Worm (Caenorhabditis elegans) whole organism, L1 larva: ENCODE results near the gene unc-9.

Source experiments
- C16A3.4 ChIP-seq: fragments of 150-350 bp; optimal IDR thresholded peaks from 2 replicates; lab custom pipeline; 2014; ENCODE audit warnings: missing biosample characterization, missing genetic modification characterization
- F16B12.6 ChIP-seq: fragments of 150-350 bp; optimal IDR thresholded peaks from 2 replicates; lab custom pipeline; 2014; ENCODE audit warnings: missing biosample characterization, missing genetic modification characterization
- Y116A8C.19 ChIP-seq: sonication (generic microtip); optimal IDR thresholded peaks from 2 replicates; lab custom pipeline; 2016; ENCODE audit warnings: missing compliant biosample characterization, missing genetic modification characterization, borderline replicate concordance
- aha-1 ChIP-seq: fragments of 150-350 bp; optimal IDR thresholded peaks from 2 replicates; lab custom pipeline; 2014; ENCODE audit warnings: missing biosample characterization, missing genetic modification characterization
- aly-2 ChIP-seq: fragments of 150-350 bp; optimal IDR thresholded peaks from 2 replicates; lab custom pipeline; 2014; ENCODE audit warnings: missing biosample characterization, missing genetic modification characterization
- ama-1 ChIP-seq: fragments of 150-350 bp; optimal IDR thresholded peaks from 2 replicates; lab custom pipeline; 2014
- blmp-1 ChIP-seq: fragments of 150-350 bp; optimal IDR thresholded peaks from 2 replicates; lab custom pipeline; 2014; ENCODE audit warnings: missing biosample characterization, missing genetic modification characterization
- ceh-63 ChIP-seq: fragments of 200-800 bp; sonication (Bioruptor generic); optimal IDR thresholded peaks from 2 replicates; lab custom pipeline; 2018; ENCODE audit warnings: mild to moderate bottlenecking, missing genetic modification characterization, missing compliant biosample characterization
- ceh-90 ChIP-seq: sonication (generic microtip); optimal IDR thresholded peaks from 2 replicates; lab custom pipeline; 2016; ENCODE audit warnings: missing genetic modification characterization, missing compliant biosample characterization
- dpl-1 ChIP-seq, 3 experiments: fragments of 150-350 bp in 2 of 3; sonication (generic microtip) in 1 of 3; optimal IDR thresholded peaks; 2 replicates each; lab custom pipeline; 2014 to 2017; ENCODE audit warnings: missing biosample characterization in 3 of 3, missing genetic modification characterization in 3 of 3, missing genetic modification reagents in 3 of 3
- dsc-1 ChIP-seq: sonication (generic microtip); optimal IDR thresholded peaks from 2 replicates; lab custom pipeline; 2016; ENCODE audit warnings: mild to moderate bottlenecking, missing genetic modification characterization, missing compliant biosample characterization
- efl-1 ChIP-seq, 4 experiments: fragments of 150-350 bp; optimal IDR thresholded peaks in 3 of 4; peaks in 1 of 4; 1 replicate in 1 of 4; 2 replicates in 3 of 4; lab custom pipeline; 2014; ENCODE audit warnings: missing biosample characterization in 2 of 4, missing genetic modification characterization in 2 of 4, missing genetic modification reagents in 2 of 4
- egl-27 ChIP-seq, 2 experiments: fragments of 150-350 bp in 1 of 2; sonication (generic microtip); optimal IDR thresholded peaks; 3 replicates each; lab custom pipeline; 2017 to 2018; ENCODE audit warnings: missing biosample characterization in 2 of 2, missing genetic modification characterization in 2 of 2, missing genetic modification reagents in 2 of 2
- elt-2 ChIP-seq: sonication (generic microtip); optimal IDR thresholded peaks from 2 replicates; lab custom pipeline; 2016; ENCODE audit warnings: missing genetic modification characterization, mild to moderate bottlenecking, inconsistent platforms, missing compliant biosample characterization, missing genetic modification reagents
- fkh-4 ChIP-seq: sonication (generic microtip); optimal IDR thresholded peaks from 2 replicates; lab custom pipeline; 2016; ENCODE audit warnings: missing compliant biosample characterization, missing genetic modification characterization, borderline replicate concordance
- fkh-8 ChIP-seq: sonication (generic microtip); optimal IDR thresholded peaks from 2 replicates; lab custom pipeline; 2016; ENCODE audit warnings: mild to moderate bottlenecking, missing genetic modification characterization, missing compliant biosample characterization
- hlh-17 ChIP-seq: fragments of 200-800 bp; sonication (Bioruptor generic); optimal IDR thresholded peaks from 2 replicates; lab custom pipeline; 2018; ENCODE audit warnings: missing genetic modification characterization, mild to moderate bottlenecking, missing compliant biosample characterization, moderate library complexity, borderline replicate concordance
- hlh-4 ChIP-seq: sonication (generic microtip); optimal IDR thresholded peaks from 2 replicates; lab custom pipeline; 2016; ENCODE audit warnings: mild to moderate bottlenecking, missing genetic modification characterization, missing compliant biosample characterization
- hpl-2 ChIP-seq: fragments of 150-350 bp; optimal IDR thresholded peaks from 2 replicates; lab custom pipeline; 2014; ENCODE audit warnings: missing biosample characterization, missing genetic modification reagents, missing genetic modification characterization
- irx-1 ChIP-seq: sonication (generic microtip); optimal IDR thresholded peaks from 2 replicates; lab custom pipeline; 2016; ENCODE audit warnings: missing genetic modification characterization, missing compliant biosample characterization
- jun-1 ChIP-seq: fragments of 150-350 bp; optimal IDR thresholded peaks from 2 replicates; lab custom pipeline; 2014; ENCODE audit warnings: missing biosample characterization, missing genetic modification reagents, missing genetic modification characterization
- lin-13 ChIP-seq: fragments of 150-350 bp; optimal IDR thresholded peaks from 2 replicates; lab custom pipeline; 2014; ENCODE audit warnings: missing biosample characterization, missing genetic modification reagents, missing genetic modification characterization
- lin-14 ChIP-seq: fragments of 200-800 bp; sonication (Bioruptor generic); optimal IDR thresholded peaks from 2 replicates; lab custom pipeline; 2018; ENCODE audit warnings: mild to moderate bottlenecking, missing genetic modification characterization, moderate library complexity, missing compliant biosample characterization
- lin-39 ChIP-seq: fragments of 150-350 bp; optimal IDR thresholded peaks from 2 replicates; lab custom pipeline; 2014; ENCODE audit warnings: missing biosample characterization, missing genetic modification reagents, missing genetic modification characterization
- mdl-1 ChIP-seq, 2 experiments: fragments of 150-350 bp; optimal IDR thresholded peaks; 2 replicates each; lab custom pipeline; 2014 to 2017; ENCODE audit warnings: missing biosample characterization in 2 of 2, missing genetic modification characterization in 2 of 2, inconsistent platforms in 1 of 2
- mef-2 ChIP-seq: fragments of 150-350 bp; optimal IDR thresholded peaks from 2 replicates; lab custom pipeline; 2014; ENCODE audit warnings: missing biosample characterization, missing genetic modification characterization
- mep-1 ChIP-seq: fragments of 150-350 bp; optimal IDR thresholded peaks from 2 replicates; lab custom pipeline; 2014; ENCODE audit warnings: missing biosample characterization, missing genetic modification characterization
- nhr-11 ChIP-seq: fragments of 150-350 bp; optimal IDR thresholded peaks from 2 replicates; lab custom pipeline; 2014; ENCODE audit warnings: missing biosample characterization, missing genetic modification characterization
- nhr-20 ChIP-seq: sonication (generic microtip); optimal IDR thresholded peaks from 2 replicates; lab custom pipeline; 2016; ENCODE audit warnings: mild to moderate bottlenecking, missing genetic modification characterization, missing compliant biosample characterization
- nhr-28 ChIP-seq: fragments of 150-350 bp; optimal IDR thresholded peaks from 2 replicates; lab custom pipeline; 2014; ENCODE audit warnings: missing biosample characterization, missing genetic modification characterization
- nhr-47 ChIP-seq: sonication (generic microtip); optimal IDR thresholded peaks from 2 replicates; lab custom pipeline; 2016; ENCODE audit warnings: mild to moderate bottlenecking, missing genetic modification characterization, moderate library complexity, missing compliant biosample characterization
- nhr-71 ChIP-seq: sonication (generic microtip); optimal IDR thresholded peaks from 2 replicates; lab custom pipeline; 2016; ENCODE audit warnings: mild to moderate bottlenecking, missing genetic modification characterization, moderate library complexity, missing compliant biosample characterization
- nhr-76 ChIP-seq: sonication (generic microtip); optimal IDR thresholded peaks from 2 replicates; lab custom pipeline; 2017; ENCODE audit warnings: missing biosample characterization, missing genetic modification characterization
- nhr-85 ChIP-seq: sonication (generic microtip); peaks from one replicate; lab custom pipeline; 2016; ENCODE audit warnings: missing genetic modification characterization, inconsistent platforms, missing compliant biosample characterization
- pag-3 ChIP-seq: sonication (generic microtip); optimal IDR thresholded peaks from 2 replicates; lab custom pipeline; 2017; ENCODE audit warnings: missing genetic modification characterization, mild to moderate bottlenecking, missing compliant biosample characterization, antibody characterized with exemption, borderline replicate concordance; ENCODE audit not compliant: insufficient read depth
- pqm-1 ChIP-seq: sonication (generic microtip); optimal IDR thresholded peaks from 3 replicates; lab custom pipeline; 2017; ENCODE audit warnings: missing biosample characterization, missing genetic modification characterization
- sox-4 ChIP-seq: sonication (generic microtip); optimal IDR thresholded peaks from 2 replicates; lab custom pipeline; 2016; ENCODE audit warnings: missing genetic modification characterization, missing compliant biosample characterization
- sup-37 ChIP-seq: fragments of 200-800 bp; sonication (Bioruptor generic); optimal IDR thresholded peaks from 2 replicates; lab custom pipeline; 2018; ENCODE audit warnings: mild to moderate bottlenecking, missing genetic modification characterization, missing compliant biosample characterization
- swsn-7 ChIP-seq: sonication (generic microtip); optimal IDR thresholded peaks from 2 replicates; lab custom pipeline; 2016; ENCODE audit warnings: missing genetic modification characterization, missing compliant biosample characterization
- tbx-2 ChIP-seq: sonication (generic microtip); optimal IDR thresholded peaks from 2 replicates; lab custom pipeline; 2016; ENCODE audit warnings: missing genetic modification characterization, missing compliant biosample characterization
- unc-130 ChIP-seq: fragments of 150-350 bp; optimal IDR thresholded peaks from 2 replicates; lab custom pipeline; 2017; ENCODE audit warnings: missing biosample characterization, missing genetic modification characterization, inconsistent platforms
- vab-15 ChIP-seq: sonication (generic microtip); optimal IDR thresholded peaks from 2 replicates; lab custom pipeline; 2017; ENCODE audit warnings: missing genotype, mild to moderate bottlenecking, missing genetic modification characterization, missing compliant biosample characterization
- ztf-11 ChIP-seq, 2 experiments: sonication (generic microtip); optimal IDR thresholded peaks; 2 replicates each; lab custom pipeline; 2016 to 2017; ENCODE audit warnings: missing genetic modification characterization in 2 of 2, missing biosample characterization in 1 of 2, missing compliant biosample characterization in 1 of 2

Gene unc-9

ce11 chrX:13182012-13182411 lies 19.6 kb upstream of the unc-9 start (continued):
- TF ChIP-seq efl-1 (optimal IDR thresholded peaks at IDR 0.05; lab: Kevin White, UChicago) (no peak), efl-1 (GFP tag; optimal IDR thresholded peaks at IDR 0.05 in 1 of 2; lab: Kevin White, UChicago) (peak in 1 of 2 experiments; percentile 69), fkh-8 (peak; percentile 38), nhr-47 (tag; lab: Kevin White, UChicago) (peak; percentile 17), nhr-11 (tag; lab: Kevin White, UChicago) (peak; percentile 28), dsc-1 (peak; percentile 90), tbx-2 (tag; lab: Kevin White, UChicago) (no peak), ceh-63 (GFP tag; lab: Kevin White, UChicago) (no peak)
- TF ChIP-seq, all 84 proteins: peak for 7

ce11 chrX:13189861-13190260 lies 11.7 kb upstream of the unc-9 start, which contains the start of gene cwp-5:
TSS of gene cwp-5 (minus strand) at chrX:13189961.
- TF ChIP-seq ama-1 (lab: Kevin White, UChicago) (no peak), ztf-11 (tag; optimal IDR thresholded peaks at IDR 0.05; lab: Kevin White, UChicago) (no peak), mef-2 (no peak), blmp-1 (tag; lab: Kevin White, UChicago) (no peak), irx-1 (tag; lab: Kevin White, UChicago) (no peak), sox-4 (tag; lab: Kevin White, UChicago) (no peak), fkh-4 (tag; lab: Kevin White, UChicago) (no peak), hlh-17 (GFP tag; lab: Kevin White, UChicago) (no peak), Y116A8C.19 (tag; lab: Kevin White, UChicago) (no peak), elt-2 (no peak), mep-1 (no peak), pag-3 (tag; lab: Kevin White, UChicago) (no peak), nhr-20 (tag; lab: Kevin White, UChicago) (no peak), vab-15 (tag; lab: Kevin White, UChicago) (no peak), tbx-2 (tag; lab: Kevin White, UChicago) (no peak), F16B12.6 (tag; lab: Kevin White, UChicago) (no peak), nhr-71 (tag; lab: Kevin White, UChicago) (no peak), ceh-90 (tag; lab: Kevin White, UChicago) (no peak)
- TF ChIP-seq, all 84 proteins: peak for 0

- TF ChIP-seq elt-2: no peak
- TF ChIP-seq unc-130: no peak
- no peak for TF ChIP-seq C16A3.4
- no peak for TF ChIP-seq lin-13 (GFP tag; lab: Kevin White, UChicago)
- TF ChIP-seq swsn-7 (tag; lab: Kevin White, UChicago): no peak
- TF ChIP-seq hlh-4 (tag; lab: Kevin White, UChicago): no peak
- no peak for TF ChIP-seq tbx-2 (tag; lab: Kevin White, UChicago)
- TF ChIP-seq egl-27 (tag; optimal IDR thresholded peaks at IDR 0.05; lab: Kevin White, UChicago): no peak
- no peak for TF ChIP-seq aha-1 (tag; lab: Kevin White, UChicago)
- TF ChIP-seq mdl-1 (tag; optimal IDR thresholded peaks at IDR 0.05; lab: Kevin White, UChicago): no peak
- TF ChIP-seq hpl-2: no peak
- TF ChIP-seq pqm-1 (tag; lab: Kevin White, UChicago): no peak
- no peak for TF ChIP-seq nhr-71 (tag; lab: Kevin White, UChicago)
- TF ChIP-seq, all 84 proteins: peak for 0
Measured at ce11 chrX:13190912-13191311, 10.7 kb upstream of the unc-9 start, which contains the start of gene gpa-6. TSS of gene gpa-6 (plus strand) at chrX:13191212.

ce11 chrX:13198134-13198533 lies 3.4 kb upstream of the unc-9 start:
- TF ChIP-seq nhr-76 (no peak), sup-37 (GFP tag; lab: Kevin White, UChicago) (no peak), nhr-28 (tag; lab: Kevin White, UChicago) (no peak), aly-2 (tag; lab: Kevin White, UChicago) (no peak), pag-3 (tag; lab: Kevin White, UChicago) (no peak), dpl-1 (GFP tag; optimal IDR thresholded peaks at IDR 0.05; lab: Kevin White, UChicago) (no peak), hlh-4 (tag; lab: Kevin White, UChicago) (no peak), nhr-85 (tag; lab: Kevin White, UChicago) (no peak), jun-1 (tag; lab: Kevin White, UChicago) (no peak), efl-1 (optimal IDR thresholded peaks at IDR 0.05; lab: Kevin White, UChicago) (no peak), efl-1 (GFP tag; optimal IDR thresholded peaks at IDR 0.05 in 1 of 2; lab: Kevin White, UChicago) (peak in 1 of 2 experiments; percentile 85), lin-14 (peak; percentile 59), lin-39 (tag; lab: Kevin White, UChicago) (no peak)
- TF ChIP-seq, all 84 proteins: peak for 2
